Worm (Caenorhabditis elegans) whole organism, L2 larva: Measurements from ENCODE around the gene srx-85.

Source experiments
- C34F6.9 ChIP-seq: fragments of 150-350 bp; optimal IDR thresholded peaks from 2 replicates; lab custom pipeline; 2014; ENCODE audit warnings: missing biosample characterization, missing genetic modification characterization
- R02D3.7 ChIP-seq: fragments of 150-350 bp; optimal IDR thresholded peaks from 2 replicates; lab custom pipeline; 2014; ENCODE audit warnings: missing biosample characterization, missing genetic modification characterization
- alr-1 ChIP-seq: fragments of 150-350 bp; optimal IDR thresholded peaks from 2 replicates; lab custom pipeline; 2014; ENCODE audit warnings: missing biosample characterization, missing genetic modification characterization
- aly-2 ChIP-seq: fragments of 150-350 bp; optimal IDR thresholded peaks from 2 replicates; lab custom pipeline; 2014; ENCODE audit warnings: missing biosample characterization, missing genetic modification characterization
- blmp-1 ChIP-seq: sonication (generic microtip); optimal IDR thresholded peaks from 2 replicates; lab custom pipeline; 2017; ENCODE audit warnings: missing genetic modification characterization, mild to moderate bottlenecking, missing compliant biosample characterization, antibody characterized with exemption, moderate library complexity; ENCODE audit not compliant: insufficient read depth
- ceh-16 ChIP-seq: fragments of 150-350 bp; optimal IDR thresholded peaks from 2 replicates; lab custom pipeline; 2014; ENCODE audit warnings: missing biosample characterization, missing genetic modification characterization
- crh-2 ChIP-seq: sonication (generic microtip); optimal IDR thresholded peaks from 2 replicates; lab custom pipeline; 2017; ENCODE audit warnings: missing biosample characterization, missing genetic modification characterization
- dmd-4 ChIP-seq: sonication (generic microtip); optimal IDR thresholded peaks from 2 replicates; lab custom pipeline; 2017; ENCODE audit warnings: missing biosample characterization, missing genetic modification characterization
- egl-27 ChIP-seq: sonication (generic microtip); optimal IDR thresholded peaks from 3 replicates; lab custom pipeline; 2017; ENCODE audit warnings: missing biosample characterization, missing genetic modification reagents, missing genetic modification characterization
- elt-3 ChIP-seq: sonication (generic microtip); optimal IDR thresholded peaks from 2 replicates; lab custom pipeline; 2017; ENCODE audit warnings: missing biosample characterization, missing genetic modification characterization
- fos-1 ChIP-seq: fragments of 150-350 bp; optimal IDR thresholded peaks from 2 replicates; lab custom pipeline; 2014; ENCODE audit warnings: missing biosample characterization, missing genetic modification characterization
- gmeb-1 ChIP-seq: fragments of 150-350 bp; optimal IDR thresholded peaks from 2 replicates; lab custom pipeline; 2014; ENCODE audit warnings: missing biosample characterization, missing genetic modification characterization
- lin-13 ChIP-seq: fragments of 150-350 bp; optimal IDR thresholded peaks from 2 replicates; lab custom pipeline; 2014; ENCODE audit warnings: missing biosample characterization, missing genetic modification reagents, missing genetic modification characterization
- lin-39 ChIP-seq: fragments of 150-350 bp; optimal IDR thresholded peaks from 2 replicates; lab custom pipeline; 2014; ENCODE audit warnings: missing biosample characterization, missing genetic modification reagents, missing genetic modification characterization
- lsy-2 ChIP-seq, 2 experiments: fragments of 150-350 bp in 1 of 2; sonication (generic microtip) in 1 of 2; optimal IDR thresholded peaks; 2 replicates each; lab custom pipeline; 2014 to 2017; ENCODE audit warnings: missing biosample characterization in 2 of 2, missing genetic modification characterization in 2 of 2
- mab-5 ChIP-seq: fragments of 150-350 bp; optimal IDR thresholded peaks from 2 replicates; lab custom pipeline; 2014; ENCODE audit warnings: missing biosample characterization, missing genetic modification characterization
- mbf-1 ChIP-seq: sonication (generic microtip); optimal IDR thresholded peaks from 2 replicates; lab custom pipeline; 2017; ENCODE audit warnings: missing biosample characterization, missing genetic modification characterization
- mdl-1 ChIP-seq, 2 experiments: fragments of 150-350 bp in 1 of 2; sonication (generic microtip) in 1 of 2; optimal IDR thresholded peaks; 2 replicates each; lab custom pipeline; 2017; ENCODE audit warnings: missing biosample characterization in 2 of 2, missing genetic modification characterization in 2 of 2
- nhr-10 ChIP-seq: sonication (generic microtip); optimal IDR thresholded peaks from 2 replicates; lab custom pipeline; 2017; ENCODE audit warnings: missing biosample characterization, missing genetic modification characterization
- nhr-11 ChIP-seq: fragments of 150-350 bp; optimal IDR thresholded peaks from 2 replicates; lab custom pipeline; 2014; ENCODE audit warnings: missing biosample characterization, missing genetic modification characterization
- nhr-12 ChIP-seq: fragments of 150-350 bp; optimal IDR thresholded peaks from 2 replicates; lab custom pipeline; 2014; ENCODE audit warnings: missing biosample characterization, missing genetic modification characterization
- nhr-129 ChIP-seq: fragments of 150-350 bp; optimal IDR thresholded peaks from 2 replicates; lab custom pipeline; 2014; ENCODE audit warnings: missing biosample characterization, missing genetic modification characterization
- nhr-21 ChIP-seq: fragments of 150-350 bp; optimal IDR thresholded peaks from 2 replicates; lab custom pipeline; 2014; ENCODE audit warnings: missing biosample characterization, missing genetic modification characterization
- nhr-23 ChIP-seq: fragments of 150-350 bp; optimal IDR thresholded peaks from 2 replicates; lab custom pipeline; 2014; ENCODE audit warnings: missing biosample characterization, missing genetic modification reagents, missing genetic modification characterization
- nhr-25 ChIP-seq: fragments of 150-350 bp; sonication (generic microtip); optimal IDR thresholded peaks from 3 replicates; lab custom pipeline; 2014; ENCODE audit warnings: missing biosample characterization, missing genetic modification characterization
- peb-1 ChIP-seq: fragments of 150-350 bp; optimal IDR thresholded peaks from 2 replicates; lab custom pipeline; 2014; ENCODE audit warnings: missing biosample characterization, missing genetic modification characterization
- sma-3 ChIP-seq: sonication (generic microtip); optimal IDR thresholded peaks from 2 replicates; lab custom pipeline; 2016; ENCODE audit warnings: missing genetic modification reagents, missing genetic modification characterization, missing compliant biosample characterization
- sma-9 ChIP-seq, 2 experiments: fragments of 150-350 bp in 1 of 2; sonication (generic microtip) in 1 of 2; optimal IDR thresholded peaks; 2 replicates each; lab custom pipeline; 2014 to 2016; ENCODE audit warnings: missing genetic modification characterization in 2 of 2, mild to moderate bottlenecking in 1 of 2, missing biosample characterization in 1 of 2, missing compliant biosample characterization in 1 of 2, missing genetic modification reagents in 1 of 2, moderate library complexity in 1 of 2
- snpc-4 ChIP-seq: fragments of 150-350 bp; optimal IDR thresholded peaks from 2 replicates; lab custom pipeline; 2014; ENCODE audit warnings: missing biosample characterization, missing genetic modification characterization
- unc-39 ChIP-seq: fragments of 150-350 bp; optimal IDR thresholded peaks from 2 replicates; lab custom pipeline; 2014; ENCODE audit warnings: missing biosample characterization, missing genetic modification characterization
- unc-55 ChIP-seq: fragments of 150-350 bp; sonication (generic microtip); optimal IDR thresholded peaks from 3 replicates; lab custom pipeline; 2014; ENCODE audit warnings: missing biosample characterization, missing genetic modification reagents, missing genetic modification characterization
- zag-1 ChIP-seq: fragments of 150-350 bp; optimal IDR thresholded peaks from 2 replicates; lab custom pipeline; 2014; ENCODE audit warnings: missing biosample characterization, missing genetic modification characterization
- ztf-11 ChIP-seq: sonication (generic microtip); optimal IDR thresholded peaks from 2 replicates; lab custom pipeline; 2017; ENCODE audit warnings: missing biosample characterization, missing genetic modification characterization
- ztf-4 ChIP-seq: fragments of 150-350 bp; optimal IDR thresholded peaks from 2 replicates; lab custom pipeline; 2014; ENCODE audit warnings: missing biosample characterization, missing genetic modification characterization

srx-85 gene

DNA sequence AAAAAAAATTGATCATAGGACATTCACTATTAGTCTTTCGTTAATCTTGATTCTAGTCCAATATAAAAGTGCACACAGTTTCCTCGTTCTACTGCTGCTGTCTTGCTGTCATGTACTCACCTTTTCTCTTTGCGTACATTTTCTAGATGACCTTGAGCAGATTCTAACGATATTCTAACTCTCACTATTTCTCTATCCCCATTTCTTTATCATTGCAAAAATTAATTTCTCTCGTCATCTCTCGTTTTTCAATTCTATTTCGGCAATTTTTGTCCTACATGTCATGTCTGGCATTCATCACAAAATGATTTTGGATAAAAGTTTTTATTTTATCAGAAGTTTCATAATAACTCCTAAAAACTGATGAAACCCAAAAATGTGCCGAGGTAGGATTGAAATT, 43.7 kb upstream of the srx-85 start, which contains the start of gene ttll-5:
Gene ttll-5 (plus strand): TSS at position 288 of the 400 bp plus-strand sequence.
- TF ChIP-seq lin-13 (GFP tag; lab: Kevin White, UChicago) = no peak
- TF ChIP-seq fos-1 (tag; lab: Kevin White, UChicago) = peak; percentile 35
- no peak for TF ChIP-seq egl-27
- no peak for TF ChIP-seq peb-1 (tag; lab: Kevin White, UChicago)
- TF ChIP-seq nhr-25 (tag; lab: Kevin White, UChicago) = peak; percentile 66
- peak; percentile 70 for TF ChIP-seq blmp-1 (tag; lab: Kevin White, UChicago)
- TF ChIP-seq nhr-23 (tag; lab: Kevin White, UChicago) = no peak
- TF ChIP-seq nhr-129 = no peak
- TF ChIP-seq C34F6.9 (tag; lab: Kevin White, UChicago) = no peak
- TF ChIP-seq sma-3 (GFP tag; lab: Kevin White, UChicago) = peak; percentile 12
- TF ChIP-seq unc-39 (tag; lab: Kevin White, UChicago) = no peak
- peak; percentile 87 for TF ChIP-seq sma-9 (GFP tag; optimal IDR thresholded peaks at IDR 0.05; lab: Kevin White, UChicago)
- no peak for TF ChIP-seq sma-9 (tag; optimal IDR thresholded peaks at IDR 0.05; lab: Kevin White, UChicago)
- no peak for TF ChIP-seq zag-1 (tag; lab: Kevin White, UChicago)
- no peak for TF ChIP-seq lin-39 (tag; lab: Kevin White, UChicago)
- no peak for TF ChIP-seq ztf-4 (tag; lab: Kevin White, UChicago)
- TF ChIP-seq alr-1 (tag; lab: Kevin White, UChicago) = no peak
- TF ChIP-seq, all 48 proteins: peak for 5

DNA sequence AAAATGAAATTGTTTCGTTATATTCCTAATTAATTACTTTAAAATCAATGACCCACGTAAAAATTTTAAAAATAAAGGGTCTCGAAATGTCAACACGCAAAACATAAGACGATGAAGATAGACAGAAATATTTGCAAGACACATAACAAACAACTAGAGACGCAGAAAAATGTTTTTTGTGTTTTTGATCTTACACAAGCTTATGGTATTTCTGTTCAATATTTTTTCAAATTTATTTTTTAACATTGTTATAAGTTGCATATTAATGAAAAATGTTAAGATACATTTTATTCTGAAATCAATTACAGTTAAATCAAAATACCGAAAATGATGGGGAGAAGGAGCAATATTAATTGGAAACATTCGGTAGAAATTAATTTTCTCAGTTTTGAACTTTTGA, 39.0 kb upstream of the srx-85 start, which contains the start of gene C55A6.3:
Gene C55A6.3 (minus strand): TSS at position 101 of the 400 bp plus-strand sequence.
- no peak for TF ChIP-seq mdl-1 (tag; optimal IDR thresholded peaks at IDR 0.05; lab: Kevin White, UChicago)
- TF ChIP-seq lsy-2 (tag; optimal IDR thresholded peaks at IDR 0.05; lab: Kevin White, UChicago) = no peak
- TF ChIP-seq fos-1 (tag; lab: Kevin White, UChicago) = no peak
- no peak for TF ChIP-seq gmeb-1
- TF ChIP-seq nhr-23 (tag; lab: Kevin White, UChicago) = no peak
- no peak for TF ChIP-seq mbf-1 (tag; lab: Kevin White, UChicago)
- TF ChIP-seq alr-1 (tag; lab: Kevin White, UChicago) = no peak
- TF ChIP-seq ceh-16 (tag; lab: Kevin White, UChicago) = no peak
- no peak for TF ChIP-seq nhr-11
- no peak for TF ChIP-seq snpc-4 (tag; lab: Kevin White, UChicago)
- no peak for TF ChIP-seq peb-1 (tag; lab: Kevin White, UChicago)
- no peak for TF ChIP-seq elt-3 (tag; lab: Kevin White, UChicago)
- TF ChIP-seq unc-55 = no peak
- no peak for TF ChIP-seq nhr-129
- TF ChIP-seq sma-3 (GFP tag; lab: Kevin White, UChicago) = no peak
- no peak for TF ChIP-seq egl-27
- no peak for TF ChIP-seq aly-2 (tag; lab: Kevin White, UChicago)
- TF ChIP-seq dmd-4 (tag; lab: Kevin White, UChicago) = no peak
- no peak for TF ChIP-seq nhr-21 (tag; lab: Kevin White, UChicago)

DNA sequence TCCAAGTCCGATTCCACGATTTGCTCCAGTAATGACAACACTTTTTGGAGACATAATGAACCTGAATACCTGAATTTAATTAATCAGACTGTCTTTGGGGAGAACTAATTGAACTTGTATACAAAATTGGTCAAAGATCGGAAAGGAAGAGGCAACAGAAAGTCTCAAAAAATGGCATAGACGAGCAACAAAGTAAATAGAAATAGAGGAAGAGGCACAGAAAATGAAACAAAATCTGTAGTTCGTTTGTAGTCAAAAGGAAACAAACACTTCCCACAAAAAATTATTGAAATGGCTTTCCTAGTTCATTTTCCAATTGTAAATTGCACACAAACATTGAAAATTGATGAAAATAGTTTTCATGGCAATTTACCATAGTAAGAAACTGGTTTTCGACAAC, 37.8 kb upstream of the srx-85 start, which contains the start of gene C55A6.6:
Gene C55A6.6 (minus strand): TSS at position 61 of the 400 bp plus-strand sequence.
- no peak for TF ChIP-seq crh-2 (tag; lab: Kevin White, UChicago)
- no peak for TF ChIP-seq nhr-12 (tag; lab: Kevin White, UChicago)
- no peak for TF ChIP-seq alr-1 (tag; lab: Kevin White, UChicago)
- TF ChIP-seq R02D3.7 = no peak
- no peak for TF ChIP-seq nhr-21 (tag; lab: Kevin White, UChicago)
- no peak for TF ChIP-seq zag-1 (tag; lab: Kevin White, UChicago)
- no peak for TF ChIP-seq nhr-10 (tag; lab: Kevin White, UChicago)
- no peak for TF ChIP-seq egl-27
- TF ChIP-seq ztf-11 (tag; lab: Kevin White, UChicago) = no peak
- TF ChIP-seq mdl-1 (tag; optimal IDR thresholded peaks at IDR 0.05; lab: Kevin White, UChicago) = no peak
- no peak for TF ChIP-seq mab-5 (tag; lab: Kevin White, UChicago)
- TF ChIP-seq lsy-2 (tag; optimal IDR thresholded peaks at IDR 0.05; lab: Kevin White, UChicago) = no peak
- no peak for TF ChIP-seq blmp-1 (tag; lab: Kevin White, UChicago)
- TF ChIP-seq mbf-1 (tag; lab: Kevin White, UChicago) = no peak
- no peak for TF ChIP-seq unc-55
- no peak for TF ChIP-seq gmeb-1
- no peak for TF ChIP-seq elt-3 (tag; lab: Kevin White, UChicago)
- TF ChIP-seq ceh-16 (tag; lab: Kevin White, UChicago) = no peak
- no peak for TF ChIP-seq lin-13 (GFP tag; lab: Kevin White, UChicago)
- TF ChIP-seq sma-3 (GFP tag; lab: Kevin White, UChicago) = no peak
- TF ChIP-seq, all 48 proteins: peak for 0

ce11 chrV:11515145-11515544, 37.3 kb upstream of the srx-85 start:
- TF ChIP-seq nhr-12 (tag; lab: Kevin White, UChicago) = no peak
